Fruit fly (Drosophila melanogaster) whole organism, prepupa: Measurements from ENCODE around the gene Sk1.

Experiments
- Blimp-1 ChIP-seq: fragments of 200-800 bp; sonication (Bioruptor generic); optimal IDR thresholded peaks from 3 replicates; lab custom pipeline; 2017; ENCODE audit warnings: missing biosample characterization, missing genetic modification characterization, mild to moderate bottlenecking, moderate library complexity, missing genetic modification reagents
- CG10631 ChIP-seq: fragments of 200-800 bp; sonication (Bioruptor generic); optimal IDR thresholded peaks from 2 replicates; lab custom pipeline; 2016; ENCODE audit warnings: missing biosample characterization, missing genetic modification characterization
- CG11294 ChIP-seq: fragments of 200-800 bp; sonication (Bioruptor generic); IDR thresholded peaks from 2 replicates; pipeline ENCODE4 v1.3.6; 2022; ENCODE audit warnings: missing biosample characterization, missing genetic modification characterization
- CG11762 ChIP-seq: fragments of 200-800 bp; sonication (Bioruptor generic); optimal IDR thresholded peaks from 3 replicates; lab custom pipeline; 2016; ENCODE audit warnings: missing biosample characterization, missing genetic modification characterization; ENCODE audit not compliant: insufficient read depth
- CG15336 ChIP-seq: fragments of 200-800 bp; sonication (Bioruptor generic); IDR thresholded peaks from 2 replicates; pipeline ENCODE4 v1.3.6; 2022; ENCODE audit warnings: missing biosample characterization, missing genetic modification characterization
- CG31627 ChIP-seq: fragments of 200-800 bp; sonication (Bioruptor generic); optimal IDR thresholded peaks from 3 replicates; lab custom pipeline; 2016; ENCODE audit warnings: missing biosample characterization, missing genetic modification characterization
- CG32006 ChIP-seq: fragments of 200-800 bp; sonication (Bioruptor generic); optimal IDR thresholded peaks from 3 replicates; lab custom pipeline; 2017; ENCODE audit warnings: missing biosample characterization, mild to moderate bottlenecking, missing genetic modification characterization
- CG4318 ChIP-seq: fragments of 200-800 bp; sonication (Bioruptor generic); optimal IDR thresholded peaks from 3 replicates; lab custom pipeline; 2017; ENCODE audit warnings: missing biosample characterization, mild to moderate bottlenecking, missing genetic modification characterization
- CG6854 ChIP-seq: fragments of 200-800 bp; sonication (Bioruptor generic); optimal IDR thresholded peaks from 2 replicates; lab custom pipeline; 2017; ENCODE audit warnings: missing biosample characterization, mild to moderate bottlenecking, missing genetic modification characterization
- CG7368 ChIP-seq: fragments of 200-800 bp; sonication (Bioruptor generic); optimal IDR thresholded peaks from 3 replicates; lab custom pipeline; 2016; ENCODE audit warnings: missing biosample characterization, missing genetic modification characterization
- CG8632 ChIP-seq: fragments of 200-800 bp; sonication (Bioruptor generic); optimal IDR thresholded peaks from 3 replicates; lab custom pipeline; 2016; ENCODE audit warnings: missing biosample characterization, missing genetic modification characterization
- CG9139 ChIP-seq: fragments of 200-800 bp; sonication (Bioruptor generic); optimal IDR thresholded peaks from 3 replicates; lab custom pipeline; 2017; ENCODE audit warnings: missing biosample characterization, mild to moderate bottlenecking, missing genetic modification characterization
- Eip75B ChIP-seq: fragments of 200-800 bp; sonication (Bioruptor generic); optimal IDR thresholded peaks from 3 replicates; lab custom pipeline; 2016; ENCODE audit warnings: missing biosample characterization, missing genetic modification characterization
- Eip78C ChIP-seq: fragments of 200-800 bp; sonication (Bioruptor generic); peaks from one replicate; lab custom pipeline; 2016; ENCODE audit warnings: missing biosample characterization, missing genetic modification characterization
- Eip93F ChIP-seq: fragments of 200-800 bp; sonication (Bioruptor generic); optimal IDR thresholded peaks from 2 replicates; lab custom pipeline; 2016; ENCODE audit warnings: missing biosample characterization, mild to moderate bottlenecking, missing genetic modification characterization
- Ets21C ChIP-seq: fragments of 200-800 bp; sonication (Bioruptor generic); optimal IDR thresholded peaks from 3 replicates; lab custom pipeline; 2016; ENCODE audit warnings: missing biosample characterization, missing genetic modification characterization
- Hr38 ChIP-seq: sonication (Bioruptor generic); optimal IDR thresholded peaks from 2 replicates; lab custom pipeline; 2016; ENCODE audit warnings: missing biosample characterization, missing genetic modification characterization
- Hr4 ChIP-seq: fragments of 200-800 bp; sonication (Bioruptor generic); optimal IDR thresholded peaks from 3 replicates; lab custom pipeline; 2016; ENCODE audit warnings: missing biosample characterization, missing genetic modification characterization
- Met ChIP-seq: fragments of 200-800 bp; sonication (Bioruptor generic); optimal IDR thresholded peaks from 3 replicates; lab custom pipeline; 2016; ENCODE audit warnings: missing biosample characterization, missing genetic modification characterization
- Smox ChIP-seq: fragments of 200-800 bp; sonication (Bioruptor generic); optimal IDR thresholded peaks from 3 replicates; lab custom pipeline; 2016; ENCODE audit warnings: missing biosample characterization, missing genetic modification characterization
- Sox15 ChIP-seq: fragments of 200-800 bp; sonication (Bioruptor generic); optimal IDR thresholded peaks from 3 replicates; lab custom pipeline; 2016; ENCODE audit warnings: missing biosample characterization, missing genetic modification characterization
- acj6 ChIP-seq: fragments of 200-800 bp; sonication (Bioruptor generic); optimal IDR thresholded peaks from 3 replicates; lab custom pipeline; 2016; ENCODE audit warnings: missing biosample characterization, missing genetic modification characterization
- cyc ChIP-seq: fragments of 200-800 bp; sonication (Bioruptor generic); optimal IDR thresholded peaks from 3 replicates; lab custom pipeline; 2016; ENCODE audit warnings: missing biosample characterization, missing genetic modification characterization
- dac ChIP-seq: fragments of 200-800 bp; sonication (Bioruptor generic); optimal IDR thresholded peaks from 2 replicates; lab custom pipeline; 2017; ENCODE audit warnings: missing biosample characterization, mild to moderate bottlenecking, missing genetic modification characterization
- dsx ChIP-seq: fragments of 200-800 bp; optimal IDR thresholded peaks from 3 replicates; lab custom pipeline; 2019; ENCODE audit warnings: missing biosample characterization, mild to moderate bottlenecking, missing genetic modification characterization, moderate library complexity; ENCODE audit not compliant: poor library complexity, severe bottlenecking
- fd59A ChIP-seq: fragments of 200-800 bp; sonication (Bioruptor generic); optimal IDR thresholded peaks from 2 replicates; lab custom pipeline; 2017; ENCODE audit warnings: missing biosample characterization, mild to moderate bottlenecking, missing genetic modification characterization, missing genetic modification reagents
- lz ChIP-seq: fragments of 200-800 bp; sonication (Bioruptor generic); optimal IDR thresholded peaks from 3 replicates; lab custom pipeline; 2016; ENCODE audit warnings: missing biosample characterization, missing genetic modification characterization
- net ChIP-seq: fragments of 200-800 bp; sonication (Bioruptor generic); optimal IDR thresholded peaks from 3 replicates; lab custom pipeline; 2016; ENCODE audit warnings: missing biosample characterization, missing genetic modification characterization
- salr ChIP-seq, 2 experiments: fragments of 200-800 bp; sonication (Bioruptor generic); optimal IDR thresholded peaks; 3 replicates each; lab custom pipeline; 2016 to 2018; ENCODE audit warnings: missing biosample characterization in 2 of 2, missing genetic modification characterization in 2 of 2, mild to moderate bottlenecking in 1 of 2
- vri ChIP-seq: fragments of 200-800 bp; sonication (Bioruptor generic); optimal IDR thresholded peaks from 3 replicates; lab custom pipeline; 2016; ENCODE audit warnings: missing biosample characterization, mild to moderate bottlenecking, missing genetic modification characterization

The Sk1 gene

DNA sequence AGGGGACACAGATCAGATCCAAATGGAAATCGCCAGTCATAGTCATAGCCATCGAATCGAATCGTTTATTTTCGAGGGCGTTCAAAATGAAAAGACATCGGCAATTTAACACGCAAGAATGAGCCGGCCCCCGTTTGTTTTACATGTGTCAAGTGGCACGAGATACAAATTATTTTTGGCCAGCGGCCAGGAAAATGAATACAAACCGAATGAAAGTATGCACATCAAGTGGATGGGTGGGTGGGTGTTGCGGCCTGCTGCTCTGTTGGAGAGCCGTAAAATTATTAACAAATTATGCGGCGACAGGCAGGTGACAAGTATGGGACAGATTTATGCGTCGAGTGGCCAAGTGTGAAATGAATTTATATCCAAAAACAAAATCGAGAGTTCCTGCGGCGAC lies 21.7 kb downstream of the Sk1 start:
- no peak for TF ChIP-seq lz (GFP tag; lab: Kevin White, UChicago)
- no peak for TF ChIP-seq Eip75B (GFP tag; lab: Kevin White, UChicago)
- no peak for TF ChIP-seq Sox15 (GFP tag; lab: Kevin White, UChicago)
- TF ChIP-seq salr (GFP tag; optimal IDR thresholded peaks at IDR 0.05; lab: Kevin White, UChicago) = no peak
- no peak for TF ChIP-seq CG7368 (GFP tag; lab: Kevin White, UChicago)
- no peak for TF ChIP-seq CG32006 (GFP tag; lab: Kevin White, UChicago)
- TF ChIP-seq vri (GFP tag; lab: Kevin White, UChicago) = no peak
- TF ChIP-seq CG11762 (GFP tag; lab: Kevin White, UChicago) = no peak
- TF ChIP-seq Smox = no peak

- TF ChIP-seq Eip93F (GFP tag; lab: Kevin White, UChicago) (no peak), Ets21C (GFP tag; lab: Kevin White, UChicago) (no peak), CG15336 (0 out of 2 replicates have a peak, but pooled peaks have one; percentile 30), CG4318 (GFP tag; lab: Kevin White, UChicago) (no peak)
These were observed 24.4 kb downstream of the Sk1 start for dm6 chrX:11466757-11467156.

DNA sequence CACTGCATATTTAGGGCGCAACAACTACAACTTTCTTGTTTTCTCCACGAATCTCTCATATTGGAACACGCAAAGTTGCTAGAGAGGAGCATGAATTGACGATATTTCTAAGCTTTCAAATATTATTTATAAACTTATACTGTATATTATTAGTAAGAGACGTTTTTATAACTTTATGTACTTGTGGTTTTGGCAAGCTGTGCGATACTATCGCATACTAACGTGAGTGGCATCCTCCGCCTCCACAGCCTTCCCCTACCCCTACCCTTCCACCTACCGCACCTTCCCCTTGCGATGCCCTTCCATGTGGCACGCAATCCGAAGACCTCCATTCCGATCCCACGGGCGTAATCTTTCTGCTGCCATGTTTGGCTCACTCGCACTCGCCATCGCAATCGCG lies 26.0 kb downstream of the Sk1 start:
- TF ChIP-seq dac (GFP tag; lab: Kevin White, UChicago) (no peak), acj6 (GFP tag; lab: Kevin White, UChicago) (no peak), CG7368 (GFP tag; lab: Kevin White, UChicago) (no peak), fd59A (GFP tag; lab: Kevin White, UChicago) (no peak), CG15336 (no peak), CG31627 (GFP tag; lab: Kevin White, UChicago) (no peak), CG11294 (no peak), Eip93F (GFP tag; lab: Kevin White, UChicago) (no peak), Blimp-1 (GFP tag; lab: Kevin White, UChicago) (no peak), CG8632 (GFP tag; lab: Kevin White, UChicago) (no peak), Hr4 (GFP tag; lab: Kevin White, UChicago) (no peak), Met (GFP tag; lab: Kevin White, UChicago) (no peak), Smox (no peak), cyc (GFP tag; lab: Kevin White, UChicago) (no peak), CG10631 (GFP tag; lab: Kevin White, UChicago) (no peak), Eip75B (GFP tag; lab: Kevin White, UChicago) (no peak), Hr38 (GFP tag; lab: Kevin White, UChicago) (no peak), dsx (GFP tag; lab: Kevin White, UChicago) (no peak), Ets21C (GFP tag; lab: Kevin White, UChicago) (no peak), CG6854 (GFP tag; lab: Kevin White, UChicago) (no peak)

dm6 chrX:11476758-11477157 lies 34.4 kb downstream of the Sk1 start, which contains the start of gene Cyp4g15:
Gene Cyp4g15, plus strand, starts transcription at chrX:11477058.
- TF ChIP-seq Eip78C (GFP tag; lab: Kevin White, UChicago) (peak; percentile 24), CG6854 (GFP tag; lab: Kevin White, UChicago) (no peak), Hr4 (GFP tag; lab: Kevin White, UChicago) (peak; percentile 5), net (GFP tag; lab: Kevin White, UChicago) (no peak), CG9139 (no peak), salr (GFP tag; optimal IDR thresholded peaks at IDR 0.05; lab: Kevin White, UChicago) (no peak), Eip93F (GFP tag; lab: Kevin White, UChicago) (no peak), lz (GFP tag; lab: Kevin White, UChicago) (no peak), CG4318 (GFP tag; lab: Kevin White, UChicago) (no peak)

DNA sequence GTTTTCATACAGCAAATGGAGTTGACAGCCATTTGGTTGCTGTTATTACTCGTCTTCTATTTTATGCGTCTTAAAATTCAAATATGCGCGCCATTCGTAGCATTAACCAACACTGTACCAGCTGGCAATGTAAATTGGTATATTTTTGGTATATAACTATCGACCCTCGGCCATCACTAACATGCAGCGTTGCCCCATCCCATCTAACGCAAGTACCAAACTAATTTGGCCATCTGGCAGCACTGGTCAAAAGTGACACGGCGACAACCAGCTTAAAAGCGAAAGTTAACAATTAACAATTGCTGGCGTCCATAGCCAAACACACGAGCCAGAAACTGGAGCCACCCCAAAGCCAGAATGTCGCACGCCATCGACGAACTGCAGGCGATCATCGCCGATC lies 41.0 kb downstream of the Sk1 start, which contains the start of gene Uba5:
Uba5 (plus strand) TSS at position 222 of the 400 bp plus-strand sequence.
- TF ChIP-seq cyc (GFP tag; lab: Kevin White, UChicago) (no peak), Eip78C (GFP tag; lab: Kevin White, UChicago) (peak; percentile 22), Blimp-1 (GFP tag; lab: Kevin White, UChicago) (peak; percentile 98)
